Fruit fly (Drosophila melanogaster) whole organism, embryonic: ENCODE results near the gene CG31141.

Source experiments
- Adf1 ChIP-seq: fragments of 200-800 bp; sonication (Bioruptor generic); IDR thresholded peaks from 2 replicates; pipeline ENCODE4 v1.3.6; 2022; ENCODE audit warnings: missing biosample characterization, missing genetic modification characterization
- B-H2 ChIP-seq: fragments of 200-800 bp; sonication (Bioruptor generic); optimal IDR thresholded peaks from 2 replicates; lab custom pipeline; 2018; ENCODE audit warnings: missing biosample characterization, mild to moderate bottlenecking, missing genetic modification characterization
- CG10431 ChIP-seq: fragments of 200-800 bp; sonication (Bioruptor generic); optimal IDR thresholded peaks from 3 replicates; lab custom pipeline; 2018; ENCODE audit warnings: missing biosample characterization, mild to moderate bottlenecking, missing genetic modification characterization
- CG11398 ChIP-seq: fragments of 200-800 bp; sonication (Bioruptor generic); optimal IDR thresholded peaks from 2 replicates; lab custom pipeline; 2016; ENCODE audit warnings: missing biosample characterization, missing genetic modification characterization
- CG12104 ChIP-seq: fragments of 200-800 bp; sonication (Bioruptor generic); optimal IDR thresholded peaks from 3 replicates; lab custom pipeline; 2016; ENCODE audit warnings: missing biosample characterization, missing genetic modification characterization
- CG12299 ChIP-seq: fragments of 200-800 bp; sonication (Bioruptor generic); optimal IDR thresholded peaks from 2 replicates; lab custom pipeline; 2018; ENCODE audit warnings: missing biosample characterization, mild to moderate bottlenecking, missing genetic modification characterization
- CG14710 ChIP-seq: fragments of 200-800 bp; sonication (Bioruptor generic); optimal IDR thresholded peaks from 3 replicates; lab custom pipeline; 2019; ENCODE audit warnings: missing biosample characterization, mild to moderate bottlenecking, missing genetic modification characterization, moderate library complexity
- CG17385 ChIP-seq: fragments of 200-800 bp; sonication (Bioruptor generic); optimal IDR thresholded peaks from 3 replicates; lab custom pipeline; 2018; ENCODE audit warnings: missing biosample characterization, mild to moderate bottlenecking, missing genetic modification characterization
- CG2116 ChIP-seq: fragments of 200-800 bp; sonication (Bioruptor generic); optimal IDR thresholded peaks from 3 replicates; lab custom pipeline; 2018; ENCODE audit warnings: missing biosample characterization, mild to moderate bottlenecking, missing genetic modification characterization
- CG2129 ChIP-seq: fragments of 200-800 bp; sonication (Bioruptor generic); IDR thresholded peaks from 2 replicates; pipeline ENCODE4 v1.3.6; 2022; ENCODE audit warnings: missing biosample characterization, missing genetic modification characterization; ENCODE audit not compliant: partially characterized antibody
- CG34376 ChIP-seq: fragments of 200-800 bp; sonication (Bioruptor generic); optimal IDR thresholded peaks from 2 replicates; lab custom pipeline; 2018; ENCODE audit warnings: missing biosample characterization, mild to moderate bottlenecking, missing genetic modification characterization
- CG4730 ChIP-seq: fragments of 200-800 bp; sonication (Bioruptor generic); IDR thresholded peaks from 2 replicates; pipeline ENCODE4 v1.3.6; 2022; ENCODE audit warnings: missing biosample characterization, missing genetic modification characterization
- CG5180 ChIP-seq: fragments of 200-800 bp; sonication (Bioruptor generic); optimal IDR thresholded peaks from 3 replicates; lab custom pipeline; 2017; ENCODE audit warnings: missing biosample characterization, missing genetic modification characterization, mild to moderate bottlenecking, moderate library complexity, missing genetic modification reagents
- CG7357 ChIP-seq: fragments of 200-800 bp; sonication (Bioruptor generic); IDR thresholded peaks from 3 replicates; pipeline ENCODE4 v1.3.6; 2022; ENCODE audit warnings: missing biosample characterization, missing genetic modification characterization
- CG7745 ChIP-seq: fragments of 200-800 bp; sonication (Bioruptor generic); optimal IDR thresholded peaks from 2 replicates; lab custom pipeline; 2018; ENCODE audit warnings: missing biosample characterization, mild to moderate bottlenecking, missing genetic modification characterization, moderate library complexity
- CG9797 ChIP-seq: fragments of 200-800 bp; sonication (Bioruptor generic); optimal IDR thresholded peaks from 3 replicates; lab custom pipeline; 2018; ENCODE audit warnings: missing biosample characterization, mild to moderate bottlenecking, missing genetic modification characterization
- CHES-1-like ChIP-seq: fragments of 200-800 bp; sonication (Bioruptor generic); optimal IDR thresholded peaks from 2 replicates; lab custom pipeline; 2016; ENCODE audit warnings: missing biosample characterization, missing genetic modification characterization
- Dad ChIP-seq: fragments of 200-800 bp; sonication (Bioruptor generic); optimal IDR thresholded peaks from 3 replicates; lab custom pipeline; 2016; ENCODE audit warnings: missing biosample characterization, missing genetic modification characterization
- GATAe ChIP-seq: fragments of 200-800 bp; sonication (Bioruptor generic); conservative IDR thresholded peaks from 2 replicates; pipeline ENCODE4 v1.3.6; 2022; ENCODE audit warnings: missing biosample characterization, missing genetic modification characterization
- Gsc ChIP-seq: fragments of 200-800 bp; sonication (Bioruptor generic); IDR thresholded peaks from 2 replicates; pipeline ENCODE4 v1.3.6; 2022; ENCODE audit warnings: missing biosample characterization, missing genetic modification characterization
- Jarid2 ChIP-seq: fragments of 200-800 bp; sonication (Bioruptor generic); optimal IDR thresholded peaks from 3 replicates; lab custom pipeline; 2017; ENCODE audit warnings: mild to moderate bottlenecking, missing biosample characterization, missing genetic modification reagents, missing genetic modification characterization
- Lhr ChIP-seq: fragments of 200-800 bp; sonication (Bioruptor generic); optimal IDR thresholded peaks from 3 replicates; lab custom pipeline; 2017; ENCODE audit warnings: mild to moderate bottlenecking, missing biosample characterization, missing genetic modification reagents, missing genetic modification characterization
- NFAT ChIP-seq: fragments of 200-800 bp; sonication (Bioruptor generic); IDR thresholded peaks from 2 replicates; pipeline ENCODE4 v1.3.6; 2022; ENCODE audit warnings: missing biosample characterization, missing genetic modification characterization
- Nf-YC ChIP-seq: fragments of 200-800 bp; optimal IDR thresholded peaks from 3 replicates; lab custom pipeline; 2019; ENCODE audit warnings: missing biosample characterization, mild to moderate bottlenecking, missing genetic modification characterization, moderate library complexity
- Poxn ChIP-seq: fragments of 200-800 bp; sonication (Bioruptor generic); IDR thresholded peaks from 2 replicates; pipeline ENCODE4 v1.3.6; 2022; ENCODE audit warnings: missing biosample characterization, missing genetic modification characterization
- Scr ChIP-seq: fragments of 200-800 bp; sonication (Bioruptor generic); IDR thresholded peaks from 2 replicates; pipeline ENCODE4 v1.3.6; 2022; ENCODE audit warnings: missing biosample characterization, missing genetic modification characterization; ENCODE audit not compliant: partially characterized antibody
- Side ChIP-seq: fragments of 200-800 bp; sonication (Bioruptor generic); optimal IDR thresholded peaks from 2 replicates; lab custom pipeline; 2016; ENCODE audit warnings: missing biosample characterization, missing genetic modification characterization
- Spps ChIP-seq: fragments of 200-800 bp; sonication (Bioruptor generic); optimal IDR thresholded peaks from 2 replicates; lab custom pipeline; 2018; ENCODE audit warnings: missing biosample characterization, mild to moderate bottlenecking, missing genetic modification characterization
- Taf1 ChIP-seq: fragments of 200-800 bp; sonication (Bioruptor generic); IDR thresholded peaks from 2 replicates; pipeline ENCODE4 v1.3.6; 2022; ENCODE audit warnings: missing biosample characterization, missing genetic modification characterization
- ara ChIP-seq: fragments of 200-800 bp; sonication (Bioruptor generic); IDR thresholded peaks from 2 replicates; pipeline ENCODE4 v1.3.6; 2022; ENCODE audit warnings: missing biosample characterization, missing genetic modification characterization
- az2 ChIP-seq: fragments of 200-800 bp; sonication (Bioruptor generic); optimal IDR thresholded peaks from 3 replicates; lab custom pipeline; 2016; ENCODE audit warnings: missing biosample characterization, missing genetic modification characterization
- dmrt99B ChIP-seq: fragments of 200-800 bp; sonication (Bioruptor generic); optimal IDR thresholded peaks from 2 replicates; lab custom pipeline; 2018; ENCODE audit warnings: missing biosample characterization, mild to moderate bottlenecking, missing genetic modification characterization, moderate library complexity
- emc ChIP-seq: fragments of 200-800 bp; sonication (Bioruptor generic); optimal IDR thresholded peaks from 2 replicates; lab custom pipeline; 2016; ENCODE audit warnings: missing biosample characterization, missing genetic modification characterization
- eyg ChIP-seq: fragments of 200-800 bp; sonication (Bioruptor generic); optimal IDR thresholded peaks from 3 replicates; lab custom pipeline; 2016; ENCODE audit warnings: missing biosample characterization, missing genetic modification characterization
- kay ChIP-seq: fragments of 200-800 bp; sonication (Bioruptor generic); optimal IDR thresholded peaks from 2 replicates; lab custom pipeline; 2016; ENCODE audit warnings: missing biosample characterization, missing genetic modification characterization
- knrl ChIP-seq: fragments of 200-800 bp; sonication (Bioruptor generic); IDR thresholded peaks from 3 replicates; pipeline ENCODE4 v1.3.6; 2022; ENCODE audit warnings: missing biosample characterization, missing genetic modification characterization; ENCODE audit not compliant: partially characterized antibody
- lbe ChIP-seq: fragments of 200-800 bp; sonication (Bioruptor generic); optimal IDR thresholded peaks from 2 replicates; lab custom pipeline; 2016; ENCODE audit warnings: missing biosample characterization, mild to moderate bottlenecking, missing genetic modification characterization
- mirr ChIP-seq: fragments of 200-800 bp; sonication (Bioruptor generic); optimal IDR thresholded peaks from 3 replicates; lab custom pipeline; 2018; ENCODE audit warnings: missing biosample characterization, mild to moderate bottlenecking, missing genetic modification characterization
- nom ChIP-seq: fragments of 200-800 bp; sonication (Bioruptor generic); optimal IDR thresholded peaks from 2 replicates; lab custom pipeline; 2017; ENCODE audit warnings: missing biosample characterization, missing genetic modification characterization, mild to moderate bottlenecking, moderate library complexity, missing genetic modification reagents
- odd ChIP-seq: fragments of 200-800 bp; sonication (Bioruptor generic); optimal IDR thresholded peaks from 2 replicates; lab custom pipeline; 2017; ENCODE audit warnings: missing biosample characterization, mild to moderate bottlenecking, missing genetic modification characterization
- shn ChIP-seq: fragments of 200-800 bp; sonication (Bioruptor generic); optimal IDR thresholded peaks from 3 replicates; lab custom pipeline; 2016; ENCODE audit warnings: missing biosample characterization, missing genetic modification characterization
- slbo ChIP-seq: fragments of 200-800 bp; sonication (Bioruptor generic); IDR thresholded peaks from 2 replicates; pipeline ENCODE4 v1.3.6; 2022; ENCODE audit warnings: missing biosample characterization, missing genetic modification characterization
- ssp ChIP-seq: fragments of 200-800 bp; sonication (Bioruptor generic); IDR thresholded peaks from 2 replicates; pipeline ENCODE4 v1.3.6; 2022; ENCODE audit warnings: missing biosample characterization, missing genetic modification characterization
- stwl ChIP-seq: fragments of 200-800 bp; sonication (Bioruptor generic); optimal IDR thresholded peaks from 3 replicates; lab custom pipeline; 2018; ENCODE audit warnings: missing biosample characterization, mild to moderate bottlenecking, missing genetic modification characterization, moderate library complexity
- tna ChIP-seq: fragments of 200-800 bp; sonication (Bioruptor generic); IDR thresholded peaks from 2 replicates; pipeline ENCODE4 v1.3.6; 2022; ENCODE audit warnings: missing biosample characterization, missing genetic modification characterization; ENCODE audit not compliant: partially characterized antibody
- zen ChIP-seq: fragments of 200-800 bp; sonication (Bioruptor generic); optimal IDR thresholded peaks from 3 replicates; lab custom pipeline; 2018; ENCODE audit warnings: missing biosample characterization, mild to moderate bottlenecking, missing genetic modification characterization, moderate library complexity
- zf30C ChIP-seq: fragments of 200-800 bp; sonication (Bioruptor generic); optimal IDR thresholded peaks from 3 replicates; lab custom pipeline; 2018; ENCODE audit warnings: missing biosample characterization, mild to moderate bottlenecking, missing genetic modification characterization

CG31141 gene

dm6 chr3R:23931095-23931728, 8.1 kb downstream of the CG31141 start, which contains the start of the genes Rpt2 and CG13599 (continued):
- TF ChIP-seq CHES-1-like (GFP tag; lab: Kevin White, UChicago) (peak; percentile 66), Taf1 (no peak), Poxn (GFP tag; lab: Robert Waterston, UW) (no peak), Spps (tag; lab: Kevin White, UChicago) (peak; percentile 14), odd (GFP tag; lab: Kevin White, UChicago) (no peak), az2 (no peak), nom (GFP tag; lab: Kevin White, UChicago) (no peak), CG5180 (GFP tag; lab: Kevin White, UChicago) (no peak), ssp (GFP tag; lab: Robert Waterston, UW) (no peak), CG11398 (GFP tag; lab: Kevin White, UChicago) (no peak), CG7745 (tag; lab: Kevin White, UChicago) (no peak), Jarid2 (GFP tag; lab: Kevin White, UChicago) (no peak), tna (no peak), CG2116 (GFP tag; lab: Kevin White, UChicago) (peak; percentile 76), CG9797 (GFP tag; lab: Kevin White, UChicago) (peak; percentile 37), emc (no peak), NFAT (GFP tag; lab: Robert Waterston, UW) (no peak), Scr (GFP tag; lab: Robert Waterston, UW) (peak; percentile 60), kay (GFP tag; lab: Kevin White, UChicago) (peak; percentile 49), Adf1 (GFP tag; lab: Robert Waterston, UW) (no peak)

dm6 chr3R:23933430-23933683, 10.3 kb downstream of the CG31141 start, which contains the start of gene RpS19b:
Gene RpS19b, minus strand, starts transcription at chr3R:23933530.
- no peak for TF ChIP-seq knrl
- no peak for TF ChIP-seq CG14710 (tag; lab: Kevin White, UChicago)
- TF ChIP-seq mirr (GFP tag; lab: Kevin White, UChicago), result no peak
- TF ChIP-seq Lhr (GFP tag; lab: Kevin White, UChicago), result no peak
- TF ChIP-seq dmrt99B (tag; lab: Kevin White, UChicago), result no peak
- TF ChIP-seq CG7357 (GFP tag; lab: Robert Waterston, UW), result no peak
- TF ChIP-seq CG10431 (GFP tag; lab: Kevin White, UChicago), result no peak
- TF ChIP-seq GATAe, result no peak
- TF ChIP-seq zen (tag; lab: Kevin White, UChicago), result no peak
- no peak for TF ChIP-seq slbo
- TF ChIP-seq nom (GFP tag; lab: Kevin White, UChicago), result no peak
- TF ChIP-seq B-H2 (GFP tag; lab: Kevin White, UChicago), result no peak
- no peak for TF ChIP-seq Nf-YC
- no peak for TF ChIP-seq ara (GFP tag; lab: Robert Waterston, UW)
- TF ChIP-seq zf30C (GFP tag; lab: Kevin White, UChicago), result no peak
- TF ChIP-seq, all 482 proteins: peak for 0

dm6 chr3R:23933684-23934575, 10.8 kb downstream of the CG31141 start, which contains the start of gene CG5854:
Gene CG5854, plus strand, starts transcription at chr3R:23933912.
- peak; percentile 35 for TF ChIP-seq eyg (GFP tag; lab: Kevin White, UChicago)
- TF ChIP-seq CG17385, result peak; percentile 89
- peak; percentile 38 for TF ChIP-seq shn
- TF ChIP-seq CG12104, result no peak
- TF ChIP-seq Dad (GFP tag; lab: Kevin White, UChicago), result peak; percentile 55
- TF ChIP-seq CG12299 (tag; lab: Kevin White, UChicago), result peak; percentile 27
- TF ChIP-seq Gsc (GFP tag; lab: Robert Waterston, UW), result no peak
- no peak for TF ChIP-seq GATAe
- peak; percentile 40; the same call in 1 of the 2 replicates for TF ChIP-seq CG4730
- TF ChIP-seq stwl (tag; lab: Kevin White, UChicago), result peak; percentile 36
- peak; percentile 92 for TF ChIP-seq lbe (GFP tag; lab: Kevin White, UChicago)
- TF ChIP-seq CG34376, result peak; percentile 64
- no peak for TF ChIP-seq CG2129
- peak; percentile 73 for TF ChIP-seq Side (GFP tag; lab: Kevin White, UChicago)
